Fruit fly (Drosophila melanogaster) whole organism, embryonic: Measurements from ENCODE around the gene Klp68D.

Source experiments
- ATbp ChIP-seq: fragments of 200-800 bp; sonication (Bioruptor generic); optimal IDR thresholded peaks from 2 replicates; lab custom pipeline; 2017; ENCODE audit warnings: missing biosample characterization, mild to moderate bottlenecking, missing genetic modification characterization, missing genetic modification reagents
- Awh ChIP-seq: fragments of 200-800 bp; sonication (Bioruptor generic); IDR thresholded peaks from 2 replicates; pipeline ENCODE4, ENCODE4 v1.3.6; 2022; ENCODE audit warnings: missing biosample characterization, missing genetic modification characterization
- B-H1 ChIP-seq: fragments of 200-800 bp; sonication (Bioruptor generic); IDR thresholded peaks from 3 replicates; pipeline ENCODE4 v1.3.6; 2022; ENCODE audit warnings: missing biosample characterization, missing genetic modification characterization
- CG11093 ChIP-seq: fragments of 200-800 bp; sonication (Bioruptor generic); IDR thresholded peaks from 3 replicates; pipeline ENCODE4 v1.3.6; 2022; ENCODE audit warnings: missing biosample characterization, missing genetic modification characterization
- CG11560 ChIP-seq: fragments of 200-800 bp; sonication (Bioruptor generic); IDR thresholded peaks from 3 replicates; pipeline ENCODE4 v1.3.6; 2022; ENCODE audit warnings: missing biosample characterization, missing genetic modification characterization
- CG13424 ChIP-seq: fragments of 200-800 bp; sonication (Bioruptor generic); optimal IDR thresholded peaks from 2 replicates; lab custom pipeline; 2019; ENCODE audit warnings: missing biosample characterization, mild to moderate bottlenecking, missing genetic modification characterization, moderate library complexity
- CG14050 ChIP-seq: fragments of 200-800 bp; sonication (Bioruptor generic); IDR thresholded peaks from 3 replicates; pipeline ENCODE4 v1.3.6; 2022; ENCODE audit warnings: missing biosample characterization, missing genetic modification characterization
- CG14441 ChIP-seq: fragments of 200-800 bp; sonication (Bioruptor generic); IDR thresholded peaks from 2 replicates; pipeline ENCODE4 v1.3.6; 2022; ENCODE audit warnings: missing biosample characterization, missing genetic modification characterization
- CG17186 ChIP-seq: fragments of 200-800 bp; sonication (Bioruptor generic); optimal IDR thresholded peaks from 3 replicates; lab custom pipeline; 2017; ENCODE audit warnings: missing biosample characterization, missing genetic modification reagents, missing genetic modification characterization
- CG17912 ChIP-seq: fragments of 200-800 bp; sonication (Bioruptor generic); optimal IDR thresholded peaks from 2 replicates; lab custom pipeline; 2018; ENCODE audit warnings: missing biosample characterization, mild to moderate bottlenecking, missing genetic modification characterization
- CG30431 ChIP-seq: fragments of 200-800 bp; sonication (Bioruptor generic); optimal IDR thresholded peaks from 2 replicates; lab custom pipeline; 2017; ENCODE audit warnings: missing biosample characterization, missing genetic modification characterization
- CG3065 ChIP-seq: fragments of 200-800 bp; sonication (Bioruptor generic); optimal IDR thresholded peaks from 2 replicates; lab custom pipeline; 2016; ENCODE audit warnings: missing biosample characterization, missing genetic modification characterization
- CG32767 ChIP-seq: fragments of 200-800 bp; sonication (Bioruptor generic); IDR thresholded peaks from 2 replicates; pipeline ENCODE4 v1.3.6; 2022; ENCODE audit warnings: missing biosample characterization, missing genetic modification characterization
- CG4360 ChIP-seq: fragments of 200-800 bp; sonication (Bioruptor generic); IDR thresholded peaks from 2 replicates; pipeline ENCODE4 v1.3.6; 2022; ENCODE audit warnings: missing biosample characterization, missing genetic modification characterization
- CG6765 ChIP-seq: fragments of 200-800 bp; sonication (Bioruptor generic); optimal IDR thresholded peaks from 3 replicates; lab custom pipeline; 2017; ENCODE audit warnings: missing biosample characterization, mild to moderate bottlenecking, missing genetic modification characterization
- CG8290 ChIP-seq, 3 experiments: fragments of 200-800 bp; sonication (Bioruptor generic); optimal IDR thresholded peaks; 2 replicates each; lab custom pipeline; 2016 to 2019; ENCODE audit warnings: missing biosample characterization in 3 of 3, missing genetic modification characterization in 3 of 3, mild to moderate bottlenecking in 2 of 3, moderate library complexity in 1 of 3
- Dad ChIP-seq: fragments of 200-800 bp; sonication (Bioruptor generic); optimal IDR thresholded peaks from 3 replicates; lab custom pipeline; 2016; ENCODE audit warnings: missing biosample characterization, missing genetic modification characterization
- Fer2 ChIP-seq: fragments of 200-800 bp; sonication (Bioruptor generic); optimal IDR thresholded peaks from 2 replicates; lab custom pipeline; 2018; ENCODE audit warnings: missing biosample characterization, mild to moderate bottlenecking, missing genetic modification characterization, moderate library complexity
- GATAe ChIP-seq: fragments of 200-800 bp; sonication (Bioruptor generic); conservative IDR thresholded peaks from 2 replicates; pipeline ENCODE4 v1.3.6; 2022; ENCODE audit warnings: missing biosample characterization, missing genetic modification characterization
- Hr3 ChIP-seq: fragments of 200-800 bp; sonication (Bioruptor generic); optimal IDR thresholded peaks from 3 replicates; lab custom pipeline; 2016; ENCODE audit warnings: missing biosample characterization, missing genetic modification characterization
- Kr ChIP-seq: fragments of 200-800 bp; sonication (Bioruptor generic); optimal IDR thresholded peaks from 2 replicates; lab custom pipeline; 2017; ENCODE audit warnings: missing biosample characterization, mild to moderate bottlenecking, missing genetic modification characterization
- Max ChIP-seq: fragments of 200-800 bp; sonication (Bioruptor generic); optimal IDR thresholded peaks from 2 replicates; lab custom pipeline; 2016; ENCODE audit warnings: missing biosample characterization, mild to moderate bottlenecking, missing genetic modification characterization
- NfI ChIP-seq: fragments of 200-800 bp; sonication (Bioruptor generic); optimal IDR thresholded peaks from 3 replicates; lab custom pipeline; 2018; ENCODE audit warnings: missing biosample characterization, mild to moderate bottlenecking, missing genetic modification characterization, moderate library complexity
- Sox102F ChIP-seq: fragments of 200-800 bp; sonication (Bioruptor generic); optimal IDR thresholded peaks from 2 replicates; lab custom pipeline; 2018; ENCODE audit warnings: missing biosample characterization, mild to moderate bottlenecking, missing genetic modification characterization, moderate library complexity
- TFAM ChIP-seq: fragments of 200-800 bp; sonication (Bioruptor generic); optimal IDR thresholded peaks from 2 replicates; lab custom pipeline; 2017; ENCODE audit warnings: missing biosample characterization, missing genetic modification characterization, inconsistent platforms
- YL-1 ChIP-seq: fragments of 200-800 bp; sonication (Bioruptor generic); optimal IDR thresholded peaks from 3 replicates; lab custom pipeline; 2017; ENCODE audit warnings: missing biosample characterization, mild to moderate bottlenecking, missing genetic modification characterization
- abd-A ChIP-seq: fragments of 200-800 bp; sonication (Bioruptor generic); optimal IDR thresholded peaks from 3 replicates; lab custom pipeline; 2019; ENCODE audit warnings: missing biosample characterization, mild to moderate bottlenecking, missing genetic modification characterization, moderate library complexity
- al ChIP-seq: fragments of 200-800 bp; sonication (Bioruptor generic); IDR thresholded peaks from 2 replicates; pipeline ENCODE4 v1.3.6; 2022; ENCODE audit warnings: missing biosample characterization, missing genetic modification characterization
- ap ChIP-seq: fragments of 200-800 bp; sonication (Bioruptor generic); IDR thresholded peaks from 2 replicates; pipeline ENCODE4 v1.3.6; 2022; ENCODE audit warnings: missing biosample characterization, missing genetic modification characterization
- bbx ChIP-seq: fragments of 200-800 bp; sonication (Bioruptor generic); IDR thresholded peaks from 2 replicates; pipeline ENCODE4 v1.3.6; 2022; ENCODE audit warnings: missing biosample characterization, missing genetic modification characterization; ENCODE audit not compliant: partially characterized antibody
- bigmax ChIP-seq: fragments of 200-800 bp; sonication (Bioruptor generic); optimal IDR thresholded peaks from 2 replicates; lab custom pipeline; 2018; ENCODE audit warnings: missing biosample characterization, mild to moderate bottlenecking, missing genetic modification characterization
- bsh ChIP-seq, 2 experiments: fragments of 200-800 bp; sonication (Bioruptor generic); optimal IDR thresholded peaks; 2 replicates each; lab custom pipeline; 2017 to 2018; ENCODE audit warnings: mild to moderate bottlenecking in 2 of 2, missing biosample characterization in 2 of 2, missing genetic modification characterization in 2 of 2, moderate library complexity in 1 of 2
- emc ChIP-seq: fragments of 200-800 bp; sonication (Bioruptor generic); optimal IDR thresholded peaks from 2 replicates; lab custom pipeline; 2016; ENCODE audit warnings: missing biosample characterization, missing genetic modification characterization
- eyg ChIP-seq: fragments of 200-800 bp; sonication (Bioruptor generic); optimal IDR thresholded peaks from 3 replicates; lab custom pipeline; 2016; ENCODE audit warnings: missing biosample characterization, missing genetic modification characterization
- gcm2 ChIP-seq: fragments of 200-800 bp; sonication (Bioruptor generic); optimal IDR thresholded peaks from 2 replicates; lab custom pipeline; 2016; ENCODE audit warnings: missing biosample characterization, missing genetic modification characterization
- gem ChIP-seq: fragments of 200-800 bp; sonication (Bioruptor generic); optimal IDR thresholded peaks from 2 replicates; lab custom pipeline; 2019; ENCODE audit warnings: missing biosample characterization, mild to moderate bottlenecking, missing genetic modification characterization, moderate library complexity
- gfzf ChIP-seq: fragments of 200-800 bp; sonication (Bioruptor generic); optimal IDR thresholded peaks from 2 replicates; lab custom pipeline; 2016; ENCODE audit warnings: missing biosample characterization, mild to moderate bottlenecking, missing genetic modification characterization, moderate library complexity
- gt ChIP-seq: fragments of 200-800 bp; sonication (Bioruptor generic); IDR thresholded peaks from 2 replicates; pipeline ENCODE4 v1.3.6; 2022; ENCODE audit warnings: missing biosample characterization, missing genetic modification characterization
- jing ChIP-seq: fragments of 200-800 bp; sonication (Bioruptor generic); optimal IDR thresholded peaks from 2 replicates; lab custom pipeline; 2018; ENCODE audit warnings: missing biosample characterization, mild to moderate bottlenecking, missing genetic modification characterization
- kah ChIP-seq: fragments of 200-800 bp; sonication (Bioruptor generic); optimal IDR thresholded peaks from 2 replicates; lab custom pipeline; 2018; ENCODE audit warnings: missing biosample characterization, mild to moderate bottlenecking, missing genetic modification characterization
- knrl ChIP-seq: fragments of 200-800 bp; sonication (Bioruptor generic); IDR thresholded peaks from 3 replicates; pipeline ENCODE4 v1.3.6; 2022; ENCODE audit warnings: missing biosample characterization, missing genetic modification characterization; ENCODE audit not compliant: partially characterized antibody
- pho ChIP-seq: fragments of 200-800 bp; sonication (Bioruptor generic); optimal IDR thresholded peaks from 2 replicates; lab custom pipeline; 2016; ENCODE audit warnings: missing biosample characterization, missing genetic modification characterization
- sqz ChIP-seq: fragments of 200-800 bp; sonication (Bioruptor generic); optimal IDR thresholded peaks from 3 replicates; lab custom pipeline; 2018; ENCODE audit warnings: missing biosample characterization, mild to moderate bottlenecking, missing genetic modification characterization
- tin ChIP-seq: fragments of 200-800 bp; sonication (Bioruptor generic); optimal IDR thresholded peaks from 3 replicates; lab custom pipeline; 2016; ENCODE audit warnings: missing biosample characterization, missing genetic modification characterization
- tll ChIP-seq, 2 experiments: fragments of 200-800 bp in 1 of 2; fragments of >200 bp in 1 of 2; sonication (Bioruptor generic) in 1 of 2; optimal IDR thresholded peaks; 2 replicates each; lab custom pipeline; 2017 to 2019; ENCODE audit warnings: missing biosample characterization in 2 of 2, missing genetic modification characterization in 2 of 2, mild to moderate bottlenecking in 1 of 2, moderate library complexity in 1 of 2
- tna ChIP-seq: fragments of 200-800 bp; sonication (Bioruptor generic); IDR thresholded peaks from 2 replicates; pipeline ENCODE4 v1.3.6; 2022; ENCODE audit warnings: missing biosample characterization, missing genetic modification characterization; ENCODE audit not compliant: partially characterized antibody
- ttk ChIP-seq: fragments of 200-800 bp; sonication (Bioruptor generic); IDR thresholded peaks from 2 replicates; pipeline ENCODE4 v2.1.2; 2022; ENCODE audit warnings: missing biosample characterization, missing genetic modification characterization
- tup ChIP-seq: fragments of 200-800 bp; sonication (Bioruptor generic); optimal IDR thresholded peaks from 2 replicates; lab custom pipeline; 2016; ENCODE audit warnings: missing biosample characterization, mild to moderate bottlenecking, missing genetic modification characterization, moderate library complexity
- vvl ChIP-seq: fragments of 200-800 bp; sonication (Bioruptor generic); IDR thresholded peaks from 2 replicates; pipeline ENCODE4 v1.3.6; 2022; ENCODE audit warnings: missing biosample characterization, missing genetic modification characterization
- zfh1 ChIP-seq: fragments of 200-800 bp; sonication (Bioruptor generic); IDR thresholded peaks from 3 replicates; pipeline ENCODE4 v1.3.6; 2022; ENCODE audit warnings: missing biosample characterization, missing genetic modification characterization

Klp68D gene

dm6 chr3L:11833296-11833717 is 37.9 kb downstream of the Klp68D start, which contains the start of gene CycA (continued):
- TF ChIP-seq zfh1 (GFP tag; lab: Robert Waterston, UW) (no peak), gcm2 (no peak), gfzf (GFP tag; lab: Kevin White, UChicago) (peak; percentile 61), bbx (GFP tag; lab: Robert Waterston, UW) (peak; percentile 89), Awh (no peak), ttk (no peak), B-H1 (GFP tag; lab: Robert Waterston, UW) (no peak), ap (GFP tag; lab: Robert Waterston, UW) (no peak), Hr3 (GFP tag; lab: Kevin White, UChicago) (no peak), CG6765 (no peak), Fer2 (no peak), emc (GFP tag; lab: Kevin White, UChicago) (no peak), NfI (no peak), tin (GFP tag; lab: Kevin White, UChicago) (no peak), Kr (no peak), abd-A (tag; lab: Kevin White, UChicago) (no peak), tna (GFP tag; lab: Robert Waterston, UW) (peak; percentile 82), bsh (GFP tag; optimal IDR thresholded peaks at IDR 0.05; lab: Kevin White, UChicago) (no peak), CG17912 (GFP tag; lab: Kevin White, UChicago) (no peak), CG4360 (GFP tag; lab: Robert Waterston, UW) (no peak), CG30431 (GFP tag; lab: Kevin White, UChicago) (no peak), eyg (GFP tag; lab: Kevin White, UChicago) (no peak), CG8290 (GFP tag; optimal IDR thresholded peaks at IDR 0.05; lab: Kevin White, UChicago) (no peak), CG8290 (tag; optimal IDR thresholded peaks at IDR 0.05; lab: Kevin White, UChicago) (no peak), CG11093 (GFP tag; lab: Robert Waterston, UW) (no peak), Sox102F (GFP tag; lab: Kevin White, UChicago) (no peak), gt (no peak), CG13424 (no peak), CG17186 (GFP tag; lab: Kevin White, UChicago) (peak; percentile 73), kah (no peak), vvl (GFP tag; lab: Robert Waterston, UW) (no peak), sqz (no peak), tup (no peak), gem (tag; lab: Kevin White, UChicago) (no peak), CG3065 (GFP tag; lab: Kevin White, UChicago) (no peak), tll (GFP tag; optimal IDR thresholded peaks at IDR 0.05; lab: Kevin White, UChicago) (peak in 1 of 2 experiments; percentile 82), CG32767 (GFP tag; lab: Robert Waterston, UW) (no peak), CG11560 (tag; lab: Robert Waterston, UW) (no peak), jing (GFP tag; lab: Kevin White, UChicago) (no peak), al (GFP tag; lab: Robert Waterston, UW) (no peak), GATAe (GFP tag; lab: Robert Waterston, UW) (no peak), YL-1 (peak; percentile 53), pho (GFP tag; lab: Kevin White, UChicago) (no peak), bigmax (GFP tag; lab: Kevin White, UChicago) (no peak), Max (GFP tag; lab: Kevin White, UChicago) (peak; percentile 22), TFAM (GFP tag; lab: Kevin White, UChicago) (no peak), CG14441 (GFP tag; lab: Robert Waterston, UW) (no peak), CG14050 (GFP tag; lab: Robert Waterston, UW) (no peak), knrl (GFP tag; lab: Robert Waterston, UW) (peak; percentile 90), Dad (peak; percentile 23), ATbp (GFP tag; lab: Kevin White, UChicago) (no peak)
